Worm (Caenorhabditis elegans) whole organism, mixed stage, embryonic: ENCODE results near the gene M88.4.

ENCODE experiments used
- M03D4.4 ChIP-seq: sonication (generic microtip); optimal IDR thresholded peaks from 2 replicates; lab custom pipeline; 2017; ENCODE audit warnings: mild to moderate bottlenecking, missing genetic modification characterization, missing compliant biosample characterization
- bed-3 ChIP-seq: fragments of 200-800 bp; sonication (Bioruptor generic); optimal IDR thresholded peaks from 3 replicates; lab custom pipeline; 2018; ENCODE audit warnings: mild to moderate bottlenecking, missing genetic modification characterization, moderate library complexity, missing compliant biosample characterization
- blmp-1 ChIP-seq: fragments of 150-350 bp; optimal IDR thresholded peaks from 2 replicates; lab custom pipeline; 2014; ENCODE audit warnings: missing biosample characterization, missing genetic modification characterization
- ceh-39 ChIP-seq: fragments of 150-350 bp; optimal IDR thresholded peaks from 2 replicates; lab custom pipeline; 2014; ENCODE audit warnings: missing biosample characterization, missing genetic modification characterization
- ceh-43 ChIP-seq: fragments of 200-800 bp; sonication (Bioruptor generic); optimal IDR thresholded peaks from 2 replicates; lab custom pipeline; 2018; ENCODE audit warnings: mild to moderate bottlenecking, missing genetic modification characterization, moderate library complexity, missing compliant biosample characterization
- ceh-83 ChIP-seq: fragments of 200-800 bp; sonication (Bioruptor generic); optimal IDR thresholded peaks from 2 replicates; lab custom pipeline; 2018; ENCODE audit warnings: mild to moderate bottlenecking, missing genetic modification characterization, missing compliant biosample characterization
- ces-1 ChIP-seq: fragments of 150-350 bp; optimal IDR thresholded peaks from 2 replicates; lab custom pipeline; 2014; ENCODE audit warnings: missing biosample characterization, missing genetic modification reagents, missing genetic modification characterization
- cnd-1 ChIP-seq: fragments of 200-800 bp; sonication (Bioruptor generic); optimal IDR thresholded peaks from 2 replicates; lab custom pipeline; 2018; ENCODE audit warnings: mild to moderate bottlenecking, missing genetic modification characterization, missing compliant biosample characterization
- drap-1 ChIP-seq: fragments of 200-800 bp; sonication (Bioruptor generic); optimal IDR thresholded peaks from 3 replicates; lab custom pipeline; 2018; ENCODE audit warnings: mild to moderate bottlenecking, missing genetic modification characterization, missing compliant biosample characterization
- elt-1 ChIP-seq: sonication (generic microtip); optimal IDR thresholded peaks from 2 replicates; lab custom pipeline; 2017; ENCODE audit warnings: missing genetic modification characterization, mild to moderate bottlenecking, missing compliant biosample characterization, antibody characterized with exemption, moderate library complexity, borderline replicate concordance; ENCODE audit not compliant: insufficient read depth
- elt-3 ChIP-seq: fragments of 150-350 bp; optimal IDR thresholded peaks from 2 replicates; lab custom pipeline; 2014; ENCODE audit warnings: missing biosample characterization, missing genetic modification characterization
- flh-1 ChIP-seq: fragments of 200-800 bp; sonication (Bioruptor generic); optimal IDR thresholded peaks from 2 replicates; lab custom pipeline; 2018; ENCODE audit warnings: mild to moderate bottlenecking, missing genetic modification characterization, moderate library complexity, missing compliant biosample characterization
- ham-2 ChIP-seq: fragments of 200-800 bp; sonication (Bioruptor generic); optimal IDR thresholded peaks from 2 replicates; lab custom pipeline; 2018; ENCODE audit warnings: mild to moderate bottlenecking, missing genetic modification characterization, missing compliant biosample characterization
- hlh-1 ChIP-seq: fragments of 150-350 bp; optimal IDR thresholded peaks from 2 replicates; lab custom pipeline; 2014; ENCODE audit warnings: missing biosample characterization, missing genetic modification reagents, missing genetic modification characterization
- lin-13 ChIP-seq: fragments of 150-350 bp; optimal IDR thresholded peaks from 2 replicates; lab custom pipeline; 2014; ENCODE audit warnings: missing biosample characterization, missing genetic modification characterization
- lin-32 ChIP-seq: fragments of 200-800 bp; sonication (Bioruptor generic); optimal IDR thresholded peaks from 2 replicates; lab custom pipeline; 2018; ENCODE audit warnings: mild to moderate bottlenecking, missing genetic modification characterization, missing compliant biosample characterization
- lsy-2 ChIP-seq: fragments of 150-350 bp; optimal IDR thresholded peaks from 2 replicates; lab custom pipeline; 2014; ENCODE audit warnings: missing biosample characterization, missing genetic modification characterization
- mab-5 ChIP-seq: fragments of 150-350 bp; optimal IDR thresholded peaks from 2 replicates; lab custom pipeline; 2014; ENCODE audit warnings: missing biosample characterization, missing genetic modification characterization
- mep-1 ChIP-seq: fragments of 150-350 bp; optimal IDR thresholded peaks from 2 replicates; lab custom pipeline; 2017; ENCODE audit warnings: missing biosample characterization, missing genetic modification reagents, missing genetic modification characterization, inconsistent platforms
- mls-2 ChIP-seq: sonication (generic microtip); optimal IDR thresholded peaks from 2 replicates; lab custom pipeline; 2016; ENCODE audit warnings: mild to moderate bottlenecking, missing genetic modification characterization, moderate library complexity, missing compliant biosample characterization
- nhr-12 ChIP-seq: fragments of 150-350 bp; optimal IDR thresholded peaks from 2 replicates; lab custom pipeline; 2014; ENCODE audit warnings: missing biosample characterization, missing genetic modification characterization
- nhr-2 ChIP-seq: fragments of 150-350 bp; optimal IDR thresholded peaks from 2 replicates; lab custom pipeline; 2014; ENCODE audit warnings: missing biosample characterization, missing genetic modification characterization
- nhr-237 ChIP-seq: fragments of 150-350 bp; optimal IDR thresholded peaks from 2 replicates; lab custom pipeline; 2014; ENCODE audit warnings: missing biosample characterization, missing genetic modification characterization
- nhr-28 ChIP-seq: fragments of 150-350 bp; optimal IDR thresholded peaks from 2 replicates; lab custom pipeline; 2014; ENCODE audit warnings: missing biosample characterization, missing genetic modification characterization
- nhr-76 ChIP-seq: sonication (generic microtip); optimal IDR thresholded peaks from 2 replicates; lab custom pipeline; 2017; ENCODE audit warnings: missing biosample characterization, missing genetic modification characterization
- pha-4 ChIP-seq: fragments of 150-350 bp; optimal IDR thresholded peaks from 2 replicates; lab custom pipeline; 2018; ENCODE audit warnings: missing biosample characterization, missing genetic modification reagents, missing genetic modification characterization
- sem-2 ChIP-seq: fragments of 200-800 bp; sonication (Bioruptor generic); optimal IDR thresholded peaks from 2 replicates; lab custom pipeline; 2018; ENCODE audit warnings: mild to moderate bottlenecking, missing genetic modification characterization, missing compliant biosample characterization
- snpc-4 ChIP-seq: fragments of 150-350 bp; optimal IDR thresholded peaks from 2 replicates; lab custom pipeline; 2014; ENCODE audit warnings: missing biosample characterization, missing genetic modification characterization
- sptf-1 ChIP-seq: sonication (generic microtip); optimal IDR thresholded peaks from 2 replicates; lab custom pipeline; 2017; ENCODE audit warnings: mild to moderate bottlenecking, missing genetic modification characterization, moderate library complexity, missing compliant biosample characterization
- tbx-8 ChIP-seq: fragments of 200-800 bp; sonication (Bioruptor generic); optimal IDR thresholded peaks from 2 replicates; lab custom pipeline; 2018; ENCODE audit warnings: mild to moderate bottlenecking, missing genetic modification characterization, moderate library complexity, missing compliant biosample characterization
- unc-120 ChIP-seq: sonication (generic microtip); optimal IDR thresholded peaks from 2 replicates; lab custom pipeline; 2017; ENCODE audit warnings: missing genetic modification characterization, missing compliant biosample characterization; ENCODE audit not compliant: poor library complexity, severe bottlenecking
- unc-39 ChIP-seq: fragments of 150-350 bp; optimal IDR thresholded peaks from 2 replicates; lab custom pipeline; 2014; ENCODE audit warnings: missing biosample characterization, missing genetic modification characterization
- unc-62 ChIP-seq: fragments of 150-350 bp; optimal IDR thresholded peaks from 2 replicates; lab custom pipeline; 2014; ENCODE audit warnings: missing biosample characterization, missing genetic modification reagents, missing genetic modification characterization
- zip-8 ChIP-seq: fragments of 150-350 bp; optimal IDR thresholded peaks from 2 replicates; lab custom pipeline; 2014; ENCODE audit warnings: missing biosample characterization, missing genetic modification characterization
- ztf-11 ChIP-seq: fragments of 150-350 bp; optimal IDR thresholded peaks from 2 replicates; lab custom pipeline; 2014; ENCODE audit warnings: missing biosample characterization, missing genetic modification characterization

M88.4 gene

ce11 chrIII:4551963-4552362, 3.1 kb downstream of the M88.4 start:
- TF ChIP-seq M03D4.4 (tag; lab: Kevin White, UChicago) (no peak), pha-4 (peak; percentile 33)

- TF ChIP-seq hlh-1 (tag; lab: Kevin White, UChicago) (no peak), mls-2 (no peak), elt-1 (tag; lab: Kevin White, UChicago) (no peak), ztf-11 (tag; lab: Kevin White, UChicago) (no peak), sem-2 (GFP tag; lab: Kevin White, UChicago) (no peak), lin-13 (no peak), drap-1 (GFP tag; lab: Kevin White, UChicago) (no peak), lin-32 (no peak)
These were observed 4.0 kb downstream of the M88.4 start for ce11 chrIII:4552872-4553271.

- TF ChIP-seq lin-32 (no peak), nhr-2 (tag; lab: Kevin White, UChicago) (no peak), ham-2 (GFP tag; lab: Kevin White, UChicago) (no peak), mab-5 (tag; lab: Kevin White, UChicago) (no peak), mep-1 (tag; lab: Kevin White, UChicago) (no peak), nhr-76 (tag; lab: Kevin White, UChicago) (no peak), blmp-1 (no peak), elt-1 (tag; lab: Kevin White, UChicago) (no peak), unc-39 (no peak), hlh-1 (tag; lab: Kevin White, UChicago) (no peak), sem-2 (GFP tag; lab: Kevin White, UChicago) (no peak), nhr-237 (tag; lab: Kevin White, UChicago) (no peak), elt-3 (tag; lab: Kevin White, UChicago) (no peak)
- TF ChIP-seq, all 35 proteins: peak for 0
These were observed 4.5 kb downstream of the M88.4 start, which contains the start of gene imph-1 for ce11 chrIII:4553316-4553715. TSS of gene imph-1 (plus strand) at chrIII:4553616.

- TF ChIP-seq ces-1 (GFP tag; lab: Kevin White, UChicago): peak; percentile 3
- no peak for TF ChIP-seq nhr-28
- no peak for TF ChIP-seq lin-13
These were observed 6.5 kb downstream of the M88.4 start for ce11 chrIII:4555345-4555744.

- TF ChIP-seq flh-1 (GFP tag; lab: Kevin White, UChicago): no peak
- TF ChIP-seq mep-1 (tag; lab: Kevin White, UChicago): peak; percentile 51
- no peak for TF ChIP-seq ceh-39 (tag; lab: Kevin White, UChicago)
- no peak for TF ChIP-seq ztf-11 (tag; lab: Kevin White, UChicago)
- peak; percentile 86 for TF ChIP-seq hlh-1 (tag; lab: Kevin White, UChicago)
- peak; percentile 69 for TF ChIP-seq unc-62 (GFP tag; lab: Kevin White, UChicago)
- peak; percentile 41 for TF ChIP-seq lsy-2 (tag; lab: Kevin White, UChicago)
- TF ChIP-seq lin-32: no peak
- TF ChIP-seq nhr-12 (tag; lab: Kevin White, UChicago): no peak
- TF ChIP-seq ceh-43: no peak
- no peak for TF ChIP-seq nhr-76 (tag; lab: Kevin White, UChicago)
- no peak for TF ChIP-seq mab-5 (tag; lab: Kevin White, UChicago)
- TF ChIP-seq nhr-2 (tag; lab: Kevin White, UChicago): no peak
- no peak for TF ChIP-seq elt-3 (tag; lab: Kevin White, UChicago)
- no peak for TF ChIP-seq mls-2
- TF ChIP-seq sptf-1: no peak
- peak; percentile 8 for TF ChIP-seq lin-13
- peak; percentile 3 for TF ChIP-seq drap-1 (GFP tag; lab: Kevin White, UChicago)
- no peak for TF ChIP-seq snpc-4 (tag; lab: Kevin White, UChicago)
- TF ChIP-seq pha-4: no peak
- TF ChIP-seq unc-120 (tag; lab: Kevin White, UChicago): peak; percentile 28
- TF ChIP-seq elt-1 (tag; lab: Kevin White, UChicago): peak; percentile 15
- no peak for TF ChIP-seq tbx-8 (GFP tag; lab: Kevin White, UChicago)
- no peak for TF ChIP-seq bed-3 (GFP tag; lab: Kevin White, UChicago)
- no peak for TF ChIP-seq cnd-1 (tag; lab: Kevin White, UChicago)
- no peak for TF ChIP-seq blmp-1
- TF ChIP-seq nhr-237 (tag; lab: Kevin White, UChicago): no peak
- no peak for TF ChIP-seq nhr-28
- TF ChIP-seq zip-8: peak; percentile 75
- TF ChIP-seq sem-2 (GFP tag; lab: Kevin White, UChicago): no peak
- no peak for TF ChIP-seq ceh-83 (GFP tag; lab: Kevin White, UChicago)
- TF ChIP-seq M03D4.4 (tag; lab: Kevin White, UChicago): no peak
- TF ChIP-seq ham-2 (GFP tag; lab: Kevin White, UChicago): no peak
- peak; percentile 37 for TF ChIP-seq ces-1 (GFP tag; lab: Kevin White, UChicago)
- TF ChIP-seq unc-39: no peak
- TF ChIP-seq, all 35 proteins: peak for 10
These were observed 11.6 kb downstream of the M88.4 start for ce11 chrIII:4560393-4560890.
